Fruit fly (Drosophila melanogaster) whole organism, embryonic: Measurements from ENCODE around the gene HisCl1.

Source experiments
- Bgb ChIP-seq: fragments of 200-800 bp; sonication (Bioruptor generic); IDR thresholded peaks from 2 replicates; pipeline ENCODE4 v1.3.6; 2022; ENCODE audit warnings: missing biosample characterization, missing genetic modification characterization; ENCODE audit not compliant: partially characterized antibody
- CG13296 ChIP-seq: fragments of 200-800 bp; sonication (Bioruptor generic); optimal IDR thresholded peaks from 3 replicates; lab custom pipeline; 2018; ENCODE audit warnings: missing biosample characterization, mild to moderate bottlenecking, missing genetic modification characterization
- CG15073 ChIP-seq: fragments of 200-800 bp; sonication (Bioruptor generic); optimal IDR thresholded peaks from 2 replicates; lab custom pipeline; 2016; ENCODE audit warnings: missing biosample characterization, missing genetic modification characterization
- CG1529 ChIP-seq: fragments of 200-800 bp; sonication (Bioruptor generic); optimal IDR thresholded peaks from 3 replicates; lab custom pipeline; 2018; ENCODE audit warnings: missing biosample characterization, missing genetic modification characterization
- CG1603 ChIP-seq: fragments of 200-800 bp; sonication (Bioruptor generic); optimal IDR thresholded peaks from 2 replicates; lab custom pipeline; 2019; ENCODE audit warnings: missing biosample characterization, mild to moderate bottlenecking, missing genetic modification characterization, moderate library complexity
- CG16813 ChIP-seq: fragments of 200-800 bp; sonication (Bioruptor generic); IDR thresholded peaks from 3 replicates; pipeline ENCODE4 v1.3.6; 2022; ENCODE audit warnings: missing biosample characterization, missing genetic modification characterization; ENCODE audit not compliant: partially characterized antibody
- CG17186 ChIP-seq: fragments of 200-800 bp; sonication (Bioruptor generic); optimal IDR thresholded peaks from 3 replicates; lab custom pipeline; 2017; ENCODE audit warnings: missing biosample characterization, missing genetic modification reagents, missing genetic modification characterization
- CG1792 ChIP-seq: fragments of 200-800 bp; sonication (Bioruptor generic); optimal IDR thresholded peaks from 2 replicates; lab custom pipeline; 2016; ENCODE audit warnings: missing biosample characterization, missing genetic modification characterization
- CG2116 ChIP-seq: fragments of 200-800 bp; sonication (Bioruptor generic); optimal IDR thresholded peaks from 3 replicates; lab custom pipeline; 2018; ENCODE audit warnings: missing biosample characterization, mild to moderate bottlenecking, missing genetic modification characterization
- CG2129 ChIP-seq: fragments of 200-800 bp; sonication (Bioruptor generic); IDR thresholded peaks from 2 replicates; pipeline ENCODE4 v1.3.6; 2022; ENCODE audit warnings: missing biosample characterization, missing genetic modification characterization; ENCODE audit not compliant: partially characterized antibody
- CG30020 ChIP-seq: fragments of 200-800 bp; optimal IDR thresholded peaks from 2 replicates; lab custom pipeline; 2019; ENCODE audit warnings: missing biosample characterization, mild to moderate bottlenecking, missing genetic modification characterization, moderate library complexity
- CG3847 ChIP-seq: fragments of 200-800 bp; sonication (Bioruptor generic); IDR thresholded peaks from 2 replicates; pipeline ENCODE4 v1.3.6; 2022; ENCODE audit warnings: missing biosample characterization, missing genetic modification characterization
- CG42726 ChIP-seq: fragments of 200-800 bp; sonication (Bioruptor generic); IDR thresholded peaks from 2 replicates; pipeline ENCODE4 v1.3.6; 2022; ENCODE audit warnings: missing biosample characterization, missing genetic modification characterization; ENCODE audit not compliant: partially characterized antibody
- CG4617 ChIP-seq: fragments of 200-800 bp; sonication (Bioruptor generic); optimal IDR thresholded peaks from 3 replicates; lab custom pipeline; 2016; ENCODE audit warnings: missing biosample characterization, missing genetic modification characterization, borderline replicate concordance
- CG4854 ChIP-seq: fragments of 200-800 bp; sonication (Bioruptor generic); optimal IDR thresholded peaks from 2 replicates; lab custom pipeline; 2016; ENCODE audit warnings: missing biosample characterization, missing genetic modification characterization, inconsistent platforms
- CG6254 ChIP-seq: fragments of 200-800 bp; sonication (Bioruptor generic); optimal IDR thresholded peaks from 3 replicates; lab custom pipeline; 2017; ENCODE audit warnings: mild to moderate bottlenecking, missing biosample characterization, missing genetic modification reagents, missing genetic modification characterization
- CG6272 ChIP-seq: fragments of 200-800 bp; sonication (Bioruptor generic); IDR thresholded peaks from 2 replicates; pipeline ENCODE4 v1.3.6; 2022; ENCODE audit warnings: missing biosample characterization, missing genetic modification characterization
- CG9797 ChIP-seq: fragments of 200-800 bp; sonication (Bioruptor generic); optimal IDR thresholded peaks from 3 replicates; lab custom pipeline; 2018; ENCODE audit warnings: missing biosample characterization, mild to moderate bottlenecking, missing genetic modification characterization
- Dll ChIP-seq: fragments of 200-800 bp; sonication (Bioruptor generic); IDR thresholded peaks from 4 replicates; pipeline ENCODE4 v1.3.6; 2022; ENCODE audit warnings: missing biosample characterization, missing genetic modification characterization; ENCODE audit not compliant: partially characterized antibody
- Dref ChIP-seq: fragments of 200-800 bp; sonication (Bioruptor generic); IDR thresholded peaks from 2 replicates; pipeline ENCODE4 v1.3.6; 2022; ENCODE audit warnings: missing biosample characterization, missing genetic modification characterization
- E2f2 ChIP-seq: fragments of 200-800 bp; sonication (Bioruptor generic); IDR thresholded peaks from 2 replicates; pipeline ENCODE4 v1.3.6; 2022; ENCODE audit warnings: missing biosample characterization, missing genetic modification characterization
- Fer2 ChIP-seq: fragments of 200-800 bp; sonication (Bioruptor generic); optimal IDR thresholded peaks from 2 replicates; lab custom pipeline; 2018; ENCODE audit warnings: missing biosample characterization, mild to moderate bottlenecking, missing genetic modification characterization, moderate library complexity
- Gsc ChIP-seq: fragments of 200-800 bp; sonication (Bioruptor generic); IDR thresholded peaks from 2 replicates; pipeline ENCODE4 v1.3.6; 2022; ENCODE audit warnings: missing biosample characterization, missing genetic modification characterization
- Gug ChIP-seq: fragments of 200-800 bp; sonication (Bioruptor generic); IDR thresholded peaks from 4 replicates; pipeline ENCODE4 v1.3.6; 2022; ENCODE audit warnings: missing biosample characterization, missing genetic modification characterization
- H2.0 ChIP-seq: fragments of 200-800 bp; sonication (Bioruptor generic); IDR thresholded peaks from 2 replicates; pipeline ENCODE4 v1.3.6; 2022; ENCODE audit warnings: missing biosample characterization, missing genetic modification characterization
- Hand ChIP-seq: fragments of 200-800 bp; sonication (Bioruptor generic); optimal IDR thresholded peaks from 2 replicates; lab custom pipeline; 2017; ENCODE audit warnings: mild to moderate bottlenecking, missing biosample characterization, missing genetic modification reagents, missing genetic modification characterization
- MBD-R2 ChIP-seq: fragments of 200-800 bp; sonication (Bioruptor generic); IDR thresholded peaks from 2 replicates; pipeline ENCODE4 v1.3.6; 2022; ENCODE audit warnings: missing biosample characterization, missing genetic modification characterization
- MESR4 ChIP-seq: fragments of 200-800 bp; sonication (Bioruptor generic); optimal IDR thresholded peaks from 2 replicates; lab custom pipeline; 2018; ENCODE audit warnings: missing biosample characterization, mild to moderate bottlenecking, missing genetic modification characterization, moderate library complexity
- Nf-YC ChIP-seq: fragments of 200-800 bp; optimal IDR thresholded peaks from 3 replicates; lab custom pipeline; 2019; ENCODE audit warnings: missing biosample characterization, mild to moderate bottlenecking, missing genetic modification characterization, moderate library complexity
- Optix ChIP-seq: fragments of 200-800 bp; sonication (Bioruptor generic); IDR thresholded peaks from 3 replicates; pipeline ENCODE4 v1.3.6; 2022; ENCODE audit warnings: missing biosample characterization, missing genetic modification characterization
- Sin3A ChIP-seq: fragments of >200 bp; optimal IDR thresholded peaks from 2 replicates; lab custom pipeline; 2018
- Sry-δ ChIP-seq: fragments of 200-800 bp; sonication (Bioruptor generic); optimal IDR thresholded peaks from 2 replicates; lab custom pipeline; 2016; ENCODE audit warnings: missing biosample characterization, missing genetic modification characterization
- Xbp1 ChIP-seq: fragments of 200-800 bp; sonication (Bioruptor generic); optimal IDR thresholded peaks from 3 replicates; lab custom pipeline; 2016; ENCODE audit warnings: missing biosample characterization, mild to moderate bottlenecking, missing genetic modification characterization
- YL-1 ChIP-seq: fragments of 200-800 bp; sonication (Bioruptor generic); optimal IDR thresholded peaks from 3 replicates; lab custom pipeline; 2017; ENCODE audit warnings: missing biosample characterization, mild to moderate bottlenecking, missing genetic modification characterization
- ap ChIP-seq: fragments of 200-800 bp; sonication (Bioruptor generic); IDR thresholded peaks from 2 replicates; pipeline ENCODE4 v1.3.6; 2022; ENCODE audit warnings: missing biosample characterization, missing genetic modification characterization
- az2 ChIP-seq: fragments of 200-800 bp; sonication (Bioruptor generic); optimal IDR thresholded peaks from 3 replicates; lab custom pipeline; 2016; ENCODE audit warnings: missing biosample characterization, missing genetic modification characterization
- chinmo ChIP-seq: fragments of 200-800 bp; sonication (Bioruptor generic); IDR thresholded peaks from 4 replicates; pipeline ENCODE4 v1.3.6; 2022; ENCODE audit warnings: missing biosample characterization, missing genetic modification characterization; ENCODE audit not compliant: partially characterized antibody
- gro ChIP-seq: fragments of 200-800 bp; sonication (Bioruptor generic); optimal IDR thresholded peaks from 2 replicates; lab custom pipeline; 2016; ENCODE audit warnings: missing biosample characterization, missing genetic modification characterization
- gsb-n ChIP-seq: fragments of 200-800 bp; sonication (Bioruptor generic); optimal IDR thresholded peaks from 3 replicates; lab custom pipeline; 2018; ENCODE audit warnings: missing biosample characterization, mild to moderate bottlenecking, missing genetic modification characterization
- hb ChIP-seq: fragments of 200-800 bp; sonication (Bioruptor generic); IDR thresholded peaks from 3 replicates; pipeline ENCODE4 v1.3.6; 2022; ENCODE audit warnings: missing biosample characterization, missing genetic modification characterization; ENCODE audit not compliant: partially characterized antibody
- luna ChIP-seq: fragments of 200-800 bp; sonication (Bioruptor generic); optimal IDR thresholded peaks from 2 replicates; lab custom pipeline; 2016; ENCODE audit warnings: missing biosample characterization, missing genetic modification characterization
- nmo ChIP-seq: fragments of 200-800 bp; sonication (Bioruptor generic); optimal IDR thresholded peaks from 2 replicates; lab custom pipeline; 2018; ENCODE audit warnings: missing biosample characterization, mild to moderate bottlenecking, missing genetic modification characterization, moderate library complexity
- slbo ChIP-seq: fragments of 200-800 bp; sonication (Bioruptor generic); IDR thresholded peaks from 2 replicates; pipeline ENCODE4 v1.3.6; 2022; ENCODE audit warnings: missing biosample characterization, missing genetic modification characterization
- stwl ChIP-seq: fragments of 200-800 bp; sonication (Bioruptor generic); optimal IDR thresholded peaks from 3 replicates; lab custom pipeline; 2018; ENCODE audit warnings: missing biosample characterization, mild to moderate bottlenecking, missing genetic modification characterization, moderate library complexity
- vnd ChIP-seq: fragments of 200-800 bp; sonication (Bioruptor generic); IDR thresholded peaks from 3 replicates; pipeline ENCODE4 v1.3.6; 2022; ENCODE audit warnings: missing biosample characterization, missing genetic modification characterization; ENCODE audit not compliant: partially characterized antibody
- wor ChIP-seq: fragments of 200-800 bp; sonication (Bioruptor generic); IDR thresholded peaks from 2 replicates; pipeline ENCODE4 v1.3.6; 2022; ENCODE audit warnings: missing biosample characterization, missing genetic modification characterization

Gene HisCl1

dm6 chr3R:11741730-11742203 lies 45.2 kb upstream of the HisCl1 start, which contains the start of the genes Blm and CG14722 (continued):
- TF ChIP-seq MESR4 (GFP tag; lab: Kevin White, UChicago) (peak; percentile 58), CG17186 (GFP tag; lab: Kevin White, UChicago) (peak; percentile 57), YL-1 (peak; percentile 74), H2.0 (GFP tag; lab: Robert Waterston, UW) (no peak), CG30020 (tag; lab: Kevin White, UChicago) (peak; percentile 45), stwl (tag; lab: Kevin White, UChicago) (peak; percentile 34), CG4854 (GFP tag; lab: Kevin White, UChicago) (no peak), luna (GFP tag; lab: Kevin White, UChicago) (no peak), CG16813 (GFP tag; lab: Robert Waterston, UW) (no peak)

dm6 chr3R:11749297-11750293 lies 37.4 kb upstream of the HisCl1 start, which contains the start of gene CG6923:
TSS of gene CG6923 (minus strand) at chr3R:11750029.
- TF ChIP-seq CG6272 (GFP tag; lab: Robert Waterston, UW), result no peak
- TF ChIP-seq CG42726, result peak; percentile 61; the same call in 1 of the 2 replicates
- TF ChIP-seq CG2129 (GFP tag; lab: Robert Waterston, UW), result peak; percentile 81
- TF ChIP-seq gsb-n (tag; lab: Kevin White, UChicago), result no peak
- peak; percentile 84 for TF ChIP-seq Sry-δ (GFP tag; lab: Kevin White, UChicago)
- peak; percentile 19 for TF ChIP-seq CG2116 (GFP tag; lab: Kevin White, UChicago)
- TF ChIP-seq gro (GFP tag; lab: Kevin White, UChicago), result no peak
- no peak for TF ChIP-seq az2 (GFP tag; lab: Kevin White, UChicago)
- TF ChIP-seq Gsc (GFP tag; lab: Robert Waterston, UW), result no peak
- peak; percentile 62 for TF ChIP-seq Dref (GFP tag; lab: Robert Waterston, UW)
- peak; percentile 92 for TF ChIP-seq Bgb
- TF ChIP-seq nmo (GFP tag; lab: Kevin White, UChicago), result peak; percentile 42
- no peak for TF ChIP-seq CG13296
- TF ChIP-seq wor (GFP tag; lab: Robert Waterston, UW), result no peak
- TF ChIP-seq vnd (GFP tag; lab: Robert Waterston, UW), result peak; percentile 85
- peak; percentile 51 for TF ChIP-seq CG4617 (GFP tag; lab: Kevin White, UChicago)
- no peak for TF ChIP-seq Hand (GFP tag; lab: Kevin White, UChicago)
- peak; percentile 86 for TF ChIP-seq Dll
- peak; percentile 25; the same call in 1 of the 2 replicates for TF ChIP-seq CG3847
- no peak for TF ChIP-seq Fer2
- TF ChIP-seq Sin3A (lab: Kevin White, UChicago), result peak; percentile 66
- no peak for TF ChIP-seq CG1529 (GFP tag; lab: Kevin White, UChicago)
- TF ChIP-seq CG1792, result no peak
- TF ChIP-seq CG1603 (tag; lab: Kevin White, UChicago), result peak; percentile 70
- TF ChIP-seq slbo (GFP tag; lab: Robert Waterston, UW), result peak; percentile 25; the same call in 1 of the 2 replicates
- no peak for TF ChIP-seq ap (GFP tag; lab: Robert Waterston, UW)
- TF ChIP-seq CG15073 (GFP tag; lab: Kevin White, UChicago), result no peak
- TF ChIP-seq hb (GFP tag; lab: Robert Waterston, UW), result peak; percentile 87
- peak; percentile 85 for TF ChIP-seq E2f2 (GFP tag; lab: Robert Waterston, UW)
- peak; percentile 32; the same call in 1 of the 2 replicates for TF ChIP-seq MBD-R2 (GFP tag; lab: Robert Waterston, UW)
- TF ChIP-seq Optix (GFP tag; lab: Robert Waterston, UW), result no peak
- TF ChIP-seq Nf-YC (tag; lab: Kevin White, UChicago), result peak; percentile 90
- peak; percentile 76 for TF ChIP-seq CG9797 (GFP tag; lab: Kevin White, UChicago)
- peak; percentile 71; the same call in 1 of the 4 replicates for TF ChIP-seq chinmo (GFP tag; lab: Robert Waterston, UW)
- TF ChIP-seq Xbp1 (GFP tag; lab: Kevin White, UChicago), result no peak
- TF ChIP-seq CG6254, result no peak
- TF ChIP-seq Gug (GFP tag; lab: Robert Waterston, UW), result no peak
